Fruit fly (Drosophila melanogaster) whole organism, wandering third instar larva: ENCODE results near the gene upd1.

ENCODE experiments used
- Dfd ChIP-seq: fragments of >200 bp; optimal IDR thresholded peaks from 2 replicates; lab custom pipeline; 2017; ENCODE audit warnings: missing biosample characterization, missing genetic modification characterization
- HLH106 ChIP-seq: fragments of 200-800 bp; optimal IDR thresholded peaks from 3 replicates; lab custom pipeline; 2019; ENCODE audit warnings: missing biosample characterization, mild to moderate bottlenecking, missing genetic modification characterization, moderate library complexity
- Hnf4 ChIP-seq: fragments of 200-800 bp; sonication (Bioruptor generic); optimal IDR thresholded peaks from 2 replicates; lab custom pipeline; 2016; ENCODE audit warnings: missing biosample characterization, mild to moderate bottlenecking, missing genetic modification characterization
- Hr78 ChIP-seq: fragments of >200 bp; optimal IDR thresholded peaks from 2 replicates; lab custom pipeline; 2017; ENCODE audit warnings: missing biosample characterization, missing genetic modification characterization
- Jra ChIP-seq: sonication (Bioruptor generic); optimal IDR thresholded peaks from 2 replicates; lab custom pipeline; 2016; ENCODE audit warnings: missing biosample characterization, missing genetic modification characterization
- Mio ChIP-seq: sonication (Bioruptor generic); optimal IDR thresholded peaks from 2 replicates; lab custom pipeline; 2016; ENCODE audit warnings: missing biosample characterization, missing genetic modification characterization
- Rel ChIP-seq, 2 experiments: fragments of 200-800 bp; sonication (Bioruptor generic) in 1 of 2; optimal IDR thresholded peaks; 2 replicates in 1 of 2; 3 replicates in 1 of 2; lab custom pipeline; 2016 to 2019; ENCODE audit warnings: mild to moderate bottlenecking in 2 of 2, missing biosample characterization in 2 of 2, missing genetic modification characterization in 2 of 2, moderate library complexity in 1 of 2
- Sp1 ChIP-seq: fragments of 200-800 bp; sonication (Bioruptor generic); optimal IDR thresholded peaks from 3 replicates; lab custom pipeline; 2019; ENCODE audit warnings: missing biosample characterization, mild to moderate bottlenecking, missing genetic modification characterization, moderate library complexity
- br ChIP-seq: fragments of 200-800 bp; sonication (Bioruptor generic); optimal IDR thresholded peaks from 2 replicates; lab custom pipeline; 2016; ENCODE audit warnings: missing biosample characterization, missing genetic modification characterization
- dl ChIP-seq, 2 experiments: fragments of 175-275, 200-275 bp in 1 of 2; fragments of 200-275 bp in 1 of 2; sonication (Bioruptor generic); optimal IDR thresholded peaks; lab custom pipeline; 2018; ENCODE audit warnings: mild to moderate bottlenecking in 2 of 2, missing biosample characterization in 2 of 2, missing genetic modification characterization in 2 of 2, moderate library complexity in 2 of 2; ENCODE audit not compliant: partially characterized antibody in 2 of 2, insufficient read depth in 1 of 2
- dmrt93B ChIP-seq: fragments of 200-800 bp; sonication (Bioruptor generic); optimal IDR thresholded peaks from 2 replicates; lab custom pipeline; 2018; ENCODE audit warnings: missing biosample characterization, mild to moderate bottlenecking, missing genetic modification characterization
- fru ChIP-seq: fragments of 200-800 bp; sonication (Bioruptor generic); optimal IDR thresholded peaks from 3 replicates; lab custom pipeline; 2016; ENCODE audit warnings: missing biosample characterization, mild to moderate bottlenecking, missing genetic modification characterization
- psq ChIP-seq: fragments of 200-800 bp; sonication (Bioruptor generic); optimal IDR thresholded peaks from 3 replicates; lab custom pipeline; 2017; ENCODE audit warnings: missing biosample characterization, mild to moderate bottlenecking, missing genetic modification characterization, moderate library complexity

- no peak for TF ChIP-seq Mio (GFP tag; lab: Kevin White, UChicago)
- TF ChIP-seq br (GFP tag; lab: Kevin White, UChicago) = no peak
- no peak for TF ChIP-seq dmrt93B (GFP tag; lab: Kevin White, UChicago)
- TF ChIP-seq Hnf4 (GFP tag; lab: Kevin White, UChicago) = no peak
- TF ChIP-seq Jra (GFP tag; lab: Kevin White, UChicago) = no peak
- no peak for TF ChIP-seq HLH106 (tag; lab: Kevin White, UChicago)
- TF ChIP-seq Sp1 (GFP tag; lab: Kevin White, UChicago) = no peak
- TF ChIP-seq Hr78 (GFP tag; lab: Kevin White, UChicago) = no peak
- TF ChIP-seq Dfd (GFP tag; lab: Kevin White, UChicago) = no peak
- TF ChIP-seq dl (GFP tag; optimal IDR thresholded peaks at IDR 0.05; lab: Kevin White, UChicago; ENCODE audit: insufficient read depth in 1 of 2, partially characterized antibody in 2 of 2) = no peak
- no peak for TF ChIP-seq fru (GFP tag; lab: Kevin White, UChicago)
- no peak for TF ChIP-seq Rel (GFP tag; optimal IDR thresholded peaks at IDR 0.05; lab: Kevin White, UChicago)
- no peak for TF ChIP-seq Rel (tag; optimal IDR thresholded peaks at IDR 0.05; lab: Kevin White, UChicago)
- no peak for TF ChIP-seq psq
These were observed at the start of gene upd1 for dm6 chrX:18309241-18309697.
